Fruit fly (Drosophila melanogaster) whole organism, embryonic: ENCODE results near the gene svp.

Experiments used
- CG10543 ChIP-seq: fragments of 200-800 bp; sonication (Bioruptor generic); optimal IDR thresholded peaks from 3 replicates; lab custom pipeline; 2017; ENCODE audit warnings: missing biosample characterization, mild to moderate bottlenecking, missing genetic modification characterization, moderate library complexity
- CG11504 ChIP-seq: fragments of 200-800 bp; sonication (Bioruptor generic); optimal IDR thresholded peaks from 3 replicates; lab custom pipeline; 2019; ENCODE audit warnings: missing biosample characterization, mild to moderate bottlenecking, missing genetic modification characterization, moderate library complexity
- CG13424 ChIP-seq: fragments of 200-800 bp; sonication (Bioruptor generic); optimal IDR thresholded peaks from 2 replicates; lab custom pipeline; 2019; ENCODE audit warnings: missing biosample characterization, mild to moderate bottlenecking, missing genetic modification characterization, moderate library complexity
- CG14965 ChIP-seq: fragments of 200-800 bp; sonication (Bioruptor generic); optimal IDR thresholded peaks from 2 replicates; lab custom pipeline; 2016; ENCODE audit warnings: missing biosample characterization, missing genetic modification characterization, borderline replicate concordance
- CG15011 ChIP-seq: fragments of 200-800 bp; sonication (Bioruptor generic); optimal IDR thresholded peaks from 3 replicates; lab custom pipeline; 2018; ENCODE audit warnings: missing biosample characterization, mild to moderate bottlenecking, missing genetic modification characterization
- CG15073 ChIP-seq: fragments of 200-800 bp; sonication (Bioruptor generic); optimal IDR thresholded peaks from 2 replicates; lab custom pipeline; 2016; ENCODE audit warnings: missing biosample characterization, missing genetic modification characterization
- CG1832 ChIP-seq: fragments of 200-800 bp; sonication (Bioruptor generic); optimal IDR thresholded peaks from 2 replicates; lab custom pipeline; 2017; ENCODE audit warnings: missing biosample characterization, mild to moderate bottlenecking, missing genetic modification characterization, inconsistent platforms
- CG33557 ChIP-seq: fragments of 200-800 bp; sonication (Bioruptor generic); optimal IDR thresholded peaks from 2 replicates; lab custom pipeline; 2019; ENCODE audit warnings: missing biosample characterization, mild to moderate bottlenecking, missing genetic modification characterization, moderate library complexity
- CG34224 ChIP-seq: fragments of 200-800 bp; sonication (Bioruptor generic); IDR thresholded peaks from 3 replicates; pipeline ENCODE4 v1.3.6; 2022; ENCODE audit warnings: missing biosample characterization, missing genetic modification characterization; ENCODE audit not compliant: partially characterized antibody
- CG3995 ChIP-seq: fragments of 200-800 bp; sonication (Bioruptor generic); optimal IDR thresholded peaks from 3 replicates; lab custom pipeline; 2016; ENCODE audit warnings: missing biosample characterization, missing genetic modification characterization
- CG6272 ChIP-seq: fragments of 200-800 bp; sonication (Bioruptor generic); IDR thresholded peaks from 2 replicates; pipeline ENCODE4 v1.3.6; 2022; ENCODE audit warnings: missing biosample characterization, missing genetic modification characterization
- CG7372 ChIP-seq: fragments of 200-800 bp; sonication (Bioruptor generic); IDR thresholded peaks from 2 replicates; pipeline ENCODE4 v1.3.6; 2022; ENCODE audit warnings: missing biosample characterization, missing genetic modification characterization
- CG8388 ChIP-seq: fragments of 200-800 bp; sonication (Bioruptor generic); optimal IDR thresholded peaks from 2 replicates; lab custom pipeline; 2019; ENCODE audit warnings: missing biosample characterization, mild to moderate bottlenecking, missing genetic modification characterization, moderate library complexity
- CrebB ChIP-seq: fragments of 200-800 bp; sonication (Bioruptor generic); optimal IDR thresholded peaks from 3 replicates; lab custom pipeline; 2018; ENCODE audit warnings: missing biosample characterization, mild to moderate bottlenecking, missing genetic modification characterization
- Dref ChIP-seq: fragments of 200-800 bp; sonication (Bioruptor generic); IDR thresholded peaks from 2 replicates; pipeline ENCODE4 v1.3.6; 2022; ENCODE audit warnings: missing biosample characterization, missing genetic modification characterization
- Eip74EF ChIP-seq, 2 experiments: fragments of 200-800 bp in 1 of 2; fragments of >200 bp in 1 of 2; sonication (Bioruptor generic) in 1 of 2; optimal IDR thresholded peaks; 2 replicates each; lab custom pipeline; 2017 to 2019; ENCODE audit warnings: missing biosample characterization in 2 of 2, missing genetic modification characterization in 2 of 2, mild to moderate bottlenecking in 1 of 2, moderate library complexity in 1 of 2
- Hmx ChIP-seq: fragments of 200-800 bp; sonication (Bioruptor generic); optimal IDR thresholded peaks from 2 replicates; lab custom pipeline; 2016; ENCODE audit warnings: missing biosample characterization, missing genetic modification characterization
- Hr78 ChIP-seq, 2 experiments: fragments of 200-800 bp in 1 of 2; fragments of >200 bp in 1 of 2; sonication (Bioruptor generic) in 1 of 2; optimal IDR thresholded peaks; 2 replicates each; lab custom pipeline; 2017 to 2019; ENCODE audit warnings: missing biosample characterization in 2 of 2, missing genetic modification characterization in 2 of 2, mild to moderate bottlenecking in 1 of 2, moderate library complexity in 1 of 2
- Kr ChIP-seq: fragments of 200-800 bp; sonication (Bioruptor generic); optimal IDR thresholded peaks from 2 replicates; lab custom pipeline; 2017; ENCODE audit warnings: missing biosample characterization, mild to moderate bottlenecking, missing genetic modification characterization
- MBD-R2 ChIP-seq: fragments of 200-800 bp; sonication (Bioruptor generic); IDR thresholded peaks from 2 replicates; pipeline ENCODE4 v1.3.6; 2022; ENCODE audit warnings: missing biosample characterization, missing genetic modification characterization
- Med ChIP-seq: fragments of 200-800 bp; sonication (Bioruptor generic); peaks from one replicate; lab custom pipeline; 2016; ENCODE audit warnings: missing biosample characterization, missing genetic modification characterization, mild to moderate bottlenecking, inconsistent platforms, moderate library complexity
- Meics ChIP-seq: fragments of 200-800 bp; sonication (Bioruptor generic); optimal IDR thresholded peaks from 2 replicates; lab custom pipeline; 2017; ENCODE audit warnings: missing biosample characterization, mild to moderate bottlenecking, missing genetic modification characterization
- Nf-YB ChIP-seq: fragments of 200-800 bp; sonication (Bioruptor generic); optimal IDR thresholded peaks from 3 replicates; lab custom pipeline; 2019; ENCODE audit warnings: missing biosample characterization, mild to moderate bottlenecking, missing genetic modification characterization, moderate library complexity
- Oaz ChIP-seq: fragments of 200-800 bp; sonication (Bioruptor generic); IDR thresholded peaks from 2 replicates; pipeline ENCODE4 v1.3.6; 2022; ENCODE audit warnings: missing biosample characterization, missing genetic modification characterization
- Poxn ChIP-seq: fragments of 200-800 bp; sonication (Bioruptor generic); IDR thresholded peaks from 2 replicates; pipeline ENCODE4 v1.3.6; 2022; ENCODE audit warnings: missing biosample characterization, missing genetic modification characterization
- bcd ChIP-seq: fragments of 200-800 bp; sonication (Bioruptor generic); optimal IDR thresholded peaks from 2 replicates; lab custom pipeline; 2017; ENCODE audit warnings: missing biosample characterization, mild to moderate bottlenecking, missing genetic modification characterization
- cas ChIP-seq: fragments of 200-800 bp; sonication (Bioruptor generic); IDR thresholded peaks from 2 replicates; pipeline ENCODE4 v1.3.6; 2022; ENCODE audit warnings: missing biosample characterization, missing genetic modification characterization
- dan ChIP-seq: fragments of 200-800 bp; sonication (Bioruptor generic); IDR thresholded peaks from 2 replicates; pipeline ENCODE4 v1.3.6; 2022; ENCODE audit warnings: missing biosample characterization, missing genetic modification characterization
- dati ChIP-seq: fragments of 200-800 bp; sonication (Bioruptor generic); IDR thresholded peaks from 2 replicates; pipeline ENCODE4 v1.3.6; 2022; ENCODE audit warnings: missing biosample characterization, missing genetic modification characterization
- dimm ChIP-seq: fragments of 200-800 bp; sonication (Bioruptor generic); IDR thresholded peaks from 2 replicates; pipeline ENCODE4 v1.3.6; 2022; ENCODE audit warnings: missing biosample characterization, missing genetic modification characterization
- ems ChIP-seq: fragments of 200-800 bp; sonication (Bioruptor generic); optimal IDR thresholded peaks from 3 replicates; lab custom pipeline; 2016; ENCODE audit warnings: missing biosample characterization, missing genetic modification characterization
- en ChIP-seq: fragments of 200-800 bp; sonication (Bioruptor generic); optimal IDR thresholded peaks from 2 replicates; lab custom pipeline; 2016; ENCODE audit warnings: missing biosample characterization, missing genetic modification characterization
- grau ChIP-seq: fragments of 200-800 bp; optimal IDR thresholded peaks from 3 replicates; lab custom pipeline; 2019; ENCODE audit warnings: missing biosample characterization, mild to moderate bottlenecking, missing genetic modification characterization, moderate library complexity
- nerfin-2 ChIP-seq: fragments of 200-800 bp; sonication (Bioruptor generic); IDR thresholded peaks from 2 replicates; pipeline ENCODE4 v1.3.6; 2022; ENCODE audit warnings: missing biosample characterization, missing genetic modification characterization; ENCODE audit not compliant: partially characterized antibody
- onecut ChIP-seq: fragments of 200-800 bp; sonication (Bioruptor generic); IDR thresholded peaks from 2 replicates; pipeline ENCODE4 v1.3.6; 2022; ENCODE audit warnings: missing biosample characterization, missing genetic modification characterization
- org-1 ChIP-seq: fragments of 200-800 bp; sonication (Bioruptor generic); optimal IDR thresholded peaks from 2 replicates; lab custom pipeline; 2017; ENCODE audit warnings: missing biosample characterization, missing genetic modification characterization
- pan ChIP-seq, 4 experiments: fragments of >200 bp in 3 of 4; fragments of 200-800 bp in 1 of 4; sonication (Bioruptor generic) in 1 of 4; optimal IDR thresholded peaks in 3 of 4; IDR thresholded peaks in 1 of 4; 2 replicates each; pipeline versions ENCODE4 v1.3.6 to Lab custom; 2017 to 2022; ENCODE audit warnings: missing biosample characterization in 2 of 4, missing genetic modification characterization in 2 of 4, mixed read lengths in 1 of 4
- phol ChIP-seq: fragments of 200-800 bp; sonication (Bioruptor generic); optimal IDR thresholded peaks from 3 replicates; lab custom pipeline; 2018; ENCODE audit warnings: missing biosample characterization, mild to moderate bottlenecking, missing genetic modification characterization, moderate library complexity
- pita ChIP-seq: fragments of 200-800 bp; sonication (Bioruptor generic); optimal IDR thresholded peaks from 2 replicates; lab custom pipeline; 2017; ENCODE audit warnings: missing biosample characterization, mild to moderate bottlenecking, missing genetic modification characterization
- psq ChIP-seq: fragments of 200-800 bp; sonication (Bioruptor generic); optimal IDR thresholded peaks from 2 replicates; lab custom pipeline; 2017; ENCODE audit warnings: missing biosample characterization, missing genetic modification characterization
- ro ChIP-seq: fragments of 200-800 bp; sonication (Bioruptor generic); IDR thresholded peaks from 2 replicates; pipeline ENCODE4 v1.3.6; 2022; ENCODE audit warnings: missing biosample characterization, missing genetic modification characterization
- run ChIP-seq: fragments of 200-800 bp; sonication (Bioruptor generic); optimal IDR thresholded peaks from 3 replicates; lab custom pipeline; 2018; ENCODE audit warnings: missing biosample characterization, mild to moderate bottlenecking, missing genetic modification characterization
- sr ChIP-seq: fragments of 200-800 bp; sonication (Bioruptor generic); IDR thresholded peaks from 3 replicates; pipeline ENCODE4 v1.3.6; 2022; ENCODE audit warnings: missing biosample characterization, missing genetic modification characterization
- tio ChIP-seq: fragments of 200-800 bp; sonication (Bioruptor generic); optimal IDR thresholded peaks from 2 replicates; lab custom pipeline; 2017; ENCODE audit warnings: missing biosample characterization, missing genetic modification characterization, inconsistent platforms
- trh ChIP-seq: fragments of 200-800 bp; sonication (Bioruptor generic); optimal IDR thresholded peaks from 2 replicates; lab custom pipeline; 2016; ENCODE audit warnings: missing biosample characterization, missing genetic modification characterization
- tup ChIP-seq: fragments of 200-800 bp; sonication (Bioruptor generic); optimal IDR thresholded peaks from 2 replicates; lab custom pipeline; 2016; ENCODE audit warnings: missing biosample characterization, mild to moderate bottlenecking, missing genetic modification characterization, moderate library complexity
- twi ChIP-seq: fragments of 200-800 bp; optimal IDR thresholded peaks from 2 replicates; lab custom pipeline; 2019; ENCODE audit warnings: missing biosample characterization, mild to moderate bottlenecking, missing genetic modification characterization, moderate library complexity
- zfh1 ChIP-seq: fragments of 200-800 bp; sonication (Bioruptor generic); IDR thresholded peaks from 3 replicates; pipeline ENCODE4 v1.3.6; 2022; ENCODE audit warnings: missing biosample characterization, missing genetic modification characterization

svp gene

DNA sequence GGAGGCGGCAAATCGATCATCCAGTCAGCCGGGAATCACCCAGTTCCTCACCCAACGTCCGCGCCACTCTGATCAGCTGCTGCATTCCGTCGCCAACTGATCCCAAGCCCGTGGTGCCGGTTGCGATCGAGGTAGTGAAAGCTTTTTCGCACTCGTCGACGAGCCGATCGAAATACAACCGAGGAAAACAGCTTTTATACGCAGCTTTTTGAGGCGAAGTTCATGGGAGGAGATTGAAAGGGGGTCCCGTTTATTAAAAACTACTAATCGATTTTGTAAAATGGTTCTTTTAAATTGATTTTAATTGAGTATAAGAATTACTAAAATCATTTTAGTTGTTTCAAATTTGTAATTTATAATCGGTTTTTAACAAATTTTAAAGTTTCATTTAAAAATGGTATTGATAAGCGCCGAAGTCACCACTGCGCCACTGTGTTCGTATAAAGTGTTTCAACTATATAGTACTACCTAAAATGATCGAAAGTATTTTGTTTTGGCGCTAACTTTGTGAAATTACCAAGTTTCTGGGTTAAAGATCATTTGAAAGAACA is 37.1 kb upstream of the svp start, which contains the start of gene CG4860 (continued):
- TF ChIP-seq dimm (GFP tag; lab: Robert Waterston, UW) (peak; percentile 7; the same call in 1 of the 2 replicates), org-1 (GFP tag; lab: Kevin White, UChicago) (peak; percentile 80), CG3995 (GFP tag; lab: Kevin White, UChicago) (peak; percentile 27), Poxn (GFP tag; lab: Robert Waterston, UW) (peak; percentile 64; the same call in 1 of the 2 replicates), cas (GFP tag; lab: Robert Waterston, UW) (peak; percentile 81), CG34224 (GFP tag; lab: Robert Waterston, UW) (no peak), dati (peak; percentile 43; the same call in 1 of the 2 replicates), CG7372 (GFP tag; lab: Robert Waterston, UW) (peak; percentile 87), CG8388 (peak; percentile 82), tio (GFP tag; lab: Kevin White, UChicago) (peak; percentile 78), psq (GFP tag; lab: Kevin White, UChicago) (peak; percentile 50), Med (GFP tag; lab: Kevin White, UChicago) (peak; percentile 98), CG1832 (GFP tag; lab: Kevin White, UChicago) (no peak), Nf-YB (GFP tag; lab: Kevin White, UChicago) (peak; percentile 56), CG13424 (peak; percentile 93), trh (peak; percentile 36), onecut (peak; percentile 64), phol (peak; percentile 83), CG15073 (GFP tag; lab: Kevin White, UChicago) (peak; percentile 1), bcd (GFP tag; lab: Kevin White, UChicago) (peak; percentile 91), Hr78 (GFP tag; optimal IDR thresholded peaks at IDR 0.05; lab: Kevin White, UChicago) (no peak), Oaz (0 out of 2 replicates have a peak, but pooled peaks have one; percentile 16), Kr (GFP tag; lab: Kevin White, UChicago) (no peak), run (tag; lab: Kevin White, UChicago) (peak; percentile 72), CrebB (tag; lab: Kevin White, UChicago) (peak; percentile 52), pita (GFP tag; lab: Kevin White, UChicago) (no peak), ro (GFP tag; lab: Robert Waterston, UW) (peak; percentile 67; the same call in 1 of the 2 replicates), en (peak; percentile 72), ems (GFP tag; lab: Kevin White, UChicago) (peak; percentile 85), zfh1 (GFP tag; lab: Robert Waterston, UW) (peak; percentile 78; the same call in 2 of the 3 replicates), grau (tag; lab: Kevin White, UChicago) (peak; percentile 90), CG33557 (GFP tag; lab: Kevin White, UChicago) (no peak), CG6272 (GFP tag; lab: Robert Waterston, UW) (peak; percentile 80), CG10543 (GFP tag; lab: Kevin White, UChicago) (peak; percentile 82), Meics (GFP tag; lab: Kevin White, UChicago) (peak; percentile 89), Eip74EF (GFP tag; optimal IDR thresholded peaks at IDR 0.05; lab: Kevin White, UChicago) (no peak), MBD-R2 (GFP tag; lab: Robert Waterston, UW) (peak; percentile 69; the same call in 1 of the 2 replicates), nerfin-2 (GFP tag; lab: Robert Waterston, UW) (no peak), Dref (peak; percentile 39; the same call in 1 of the 2 replicates), twi (tag; lab: Kevin White, UChicago) (no peak), tup (GFP tag; lab: Kevin White, UChicago) (peak; percentile 31), CG11504 (tag; lab: Kevin White, UChicago) (peak; percentile 87), CG15011 (GFP tag; lab: Kevin White, UChicago) (peak; percentile 63), CG14965 (GFP tag; lab: Kevin White, UChicago) (no peak), sr (GFP tag; lab: Robert Waterston, UW) (peak; percentile 53; the same call in 1 of the 3 replicates), pan (optimal IDR thresholded peaks at IDR 0.05; lab: Kevin White, UChicago) (no peak), pan (GFP tag; optimal IDR thresholded peaks at IDR 0.05 in 1 of 2, IDR thresholded peaks at IDR 0.05 in 1 of 2) (peak in 1 of 2 experiments; percentile 92), Hmx (GFP tag; lab: Kevin White, UChicago) (peak; percentile 80), dan (GFP tag; lab: Robert Waterston, UW) (no peak)
